Fruit fly (Drosophila melanogaster) whole organism, wandering third instar larva: Measurements from ENCODE around the gene CCT2.

ENCODE experiments used
- Abd-B ChIP-seq: fragments of >200 bp; optimal IDR thresholded peaks from 2 replicates; lab custom pipeline; 2017; ENCODE audit warnings: missing biosample characterization, missing genetic modification characterization
- CG32264 ChIP-seq: fragments of 200-800 bp; sonication (Bioruptor generic); optimal IDR thresholded peaks from 2 replicates; lab custom pipeline; 2016; ENCODE audit warnings: missing biosample characterization, missing genetic modification characterization
- CG9705 ChIP-seq: fragments of 200-800 bp; sonication (Bioruptor generic); optimal IDR thresholded peaks from 2 replicates; lab custom pipeline; 2018; ENCODE audit warnings: missing biosample characterization, mild to moderate bottlenecking, missing genetic modification characterization
- CrebA ChIP-seq: fragments of 200-800 bp; sonication (Bioruptor generic); optimal IDR thresholded peaks from 2 replicates; lab custom pipeline; 2016; ENCODE audit warnings: missing biosample characterization, mild to moderate bottlenecking, missing genetic modification characterization, borderline replicate concordance
- Dfd ChIP-seq: fragments of >200 bp; optimal IDR thresholded peaks from 2 replicates; lab custom pipeline; 2017; ENCODE audit warnings: missing biosample characterization, missing genetic modification characterization
- Dif ChIP-seq: fragments of 200-275, 200-300 bp; sonication (Bioruptor generic); optimal IDR thresholded peaks from 2 replicates; lab custom pipeline; 2018; ENCODE audit warnings: missing biosample characterization, missing genetic modification characterization; ENCODE audit not compliant: partially characterized antibody
- GATAd ChIP-seq: sonication (Bioruptor generic); optimal IDR thresholded peaks from 2 replicates; lab custom pipeline; 2016; ENCODE audit warnings: missing biosample characterization, missing genetic modification characterization
- HLH106 ChIP-seq: fragments of 200-800 bp; optimal IDR thresholded peaks from 3 replicates; lab custom pipeline; 2019; ENCODE audit warnings: missing biosample characterization, mild to moderate bottlenecking, missing genetic modification characterization, moderate library complexity
- Hnf4 ChIP-seq: fragments of 200-800 bp; sonication (Bioruptor generic); optimal IDR thresholded peaks from 2 replicates; lab custom pipeline; 2016; ENCODE audit warnings: missing biosample characterization, mild to moderate bottlenecking, missing genetic modification characterization
- Hr78 ChIP-seq: fragments of >200 bp; optimal IDR thresholded peaks from 2 replicates; lab custom pipeline; 2017; ENCODE audit warnings: missing biosample characterization, missing genetic modification characterization
- Hr83 ChIP-seq: fragments of 200-300 bp; sonication (Bioruptor generic); optimal IDR thresholded peaks from 2 replicates; lab custom pipeline; 2016; ENCODE audit warnings: missing biosample characterization, mild to moderate bottlenecking, missing genetic modification characterization, moderate library complexity; ENCODE audit not compliant: poor library complexity, severe bottlenecking
- Jra ChIP-seq: sonication (Bioruptor generic); optimal IDR thresholded peaks from 2 replicates; lab custom pipeline; 2016; ENCODE audit warnings: missing biosample characterization, missing genetic modification characterization
- Mio ChIP-seq: sonication (Bioruptor generic); optimal IDR thresholded peaks from 2 replicates; lab custom pipeline; 2016; ENCODE audit warnings: missing biosample characterization, missing genetic modification characterization
- Myc ChIP-seq: fragments of >200 bp; optimal IDR thresholded peaks from 2 replicates; lab custom pipeline; 2017
- N ChIP-seq: fragments of >200 bp; optimal IDR thresholded peaks from 2 replicates; lab custom pipeline; 2018; ENCODE audit warnings: missing biosample characterization, missing external identifiers, missing genetic modification characterization
- OdsH ChIP-seq: fragments of 200-800 bp; sonication (Bioruptor generic); optimal IDR thresholded peaks from 2 replicates; lab custom pipeline; 2016; ENCODE audit warnings: missing biosample characterization, mild to moderate bottlenecking, missing genetic modification characterization
- Rel ChIP-seq, 2 experiments: fragments of 200-800 bp; sonication (Bioruptor generic) in 1 of 2; optimal IDR thresholded peaks; 2 replicates in 1 of 2; 3 replicates in 1 of 2; lab custom pipeline; 2016 to 2019; ENCODE audit warnings: mild to moderate bottlenecking in 2 of 2, missing biosample characterization in 2 of 2, missing genetic modification characterization in 2 of 2, moderate library complexity in 1 of 2
- Sp1 ChIP-seq: fragments of 200-800 bp; sonication (Bioruptor generic); optimal IDR thresholded peaks from 3 replicates; lab custom pipeline; 2019; ENCODE audit warnings: missing biosample characterization, mild to moderate bottlenecking, missing genetic modification characterization, moderate library complexity
- Vsx2 ChIP-seq: fragments of 200-300, 225-300 bp; sonication (Bioruptor generic); optimal IDR thresholded peaks from 2 replicates; lab custom pipeline; 2018; ENCODE audit warnings: missing biosample characterization, missing genetic modification characterization; ENCODE audit not compliant: partially characterized antibody
- br ChIP-seq: fragments of 200-800 bp; sonication (Bioruptor generic); optimal IDR thresholded peaks from 2 replicates; lab custom pipeline; 2016; ENCODE audit warnings: missing biosample characterization, missing genetic modification characterization
- brk ChIP-seq: fragments of 200-800 bp; sonication (Bioruptor generic); optimal IDR thresholded peaks from 2 replicates; lab custom pipeline; 2016; ENCODE audit warnings: missing biosample characterization, mild to moderate bottlenecking, missing genetic modification characterization
- dl ChIP-seq, 2 experiments: fragments of 175-275, 200-275 bp in 1 of 2; fragments of 200-275 bp in 1 of 2; sonication (Bioruptor generic); optimal IDR thresholded peaks; lab custom pipeline; 2018; ENCODE audit warnings: mild to moderate bottlenecking in 2 of 2, missing biosample characterization in 2 of 2, missing genetic modification characterization in 2 of 2, moderate library complexity in 2 of 2; ENCODE audit not compliant: partially characterized antibody in 2 of 2, insufficient read depth in 1 of 2
- dmrt93B ChIP-seq: fragments of 200-800 bp; sonication (Bioruptor generic); optimal IDR thresholded peaks from 2 replicates; lab custom pipeline; 2018; ENCODE audit warnings: missing biosample characterization, mild to moderate bottlenecking, missing genetic modification characterization
- dsf ChIP-seq: sonication (Bioruptor generic); optimal IDR thresholded peaks from 2 replicates; lab custom pipeline; 2016; ENCODE audit warnings: missing biosample characterization, missing genetic modification characterization, borderline replicate concordance
- ey ChIP-seq: fragments of 200-800 bp; sonication (Bioruptor generic); optimal IDR thresholded peaks from 2 replicates; lab custom pipeline; 2016; ENCODE audit warnings: missing biosample characterization, missing genetic modification characterization
- foxo ChIP-seq, 2 experiments: fragments of 200-800 bp; sonication (Bioruptor generic); optimal IDR thresholded peaks; 2 replicates in 1 of 2; 3 replicates in 1 of 2; lab custom pipeline; 2016 to 2017; ENCODE audit warnings: missing biosample characterization in 2 of 2, missing genetic modification characterization in 2 of 2
- fru ChIP-seq: fragments of 200-800 bp; sonication (Bioruptor generic); optimal IDR thresholded peaks from 3 replicates; lab custom pipeline; 2016; ENCODE audit warnings: missing biosample characterization, mild to moderate bottlenecking, missing genetic modification characterization
- h ChIP-seq: fragments of 200-800 bp; sonication (Bioruptor generic); optimal IDR thresholded peaks from 3 replicates; lab custom pipeline; 2016; ENCODE audit warnings: missing biosample characterization, mild to moderate bottlenecking, missing genetic modification characterization
- jim ChIP-seq: fragments of 175-275, 200-325 bp; sonication (Bioruptor generic); optimal IDR thresholded peaks from 2 replicates; lab custom pipeline; 2016; ENCODE audit warnings: missing biosample characterization, mild to moderate bottlenecking, missing genetic modification characterization
- lola ChIP-seq: fragments of >200 bp; optimal IDR thresholded peaks from 2 replicates; lab custom pipeline; 2017; ENCODE audit warnings: missing biosample characterization, missing genetic modification characterization
- pan ChIP-seq: fragments of >200 bp; optimal IDR thresholded peaks from 2 replicates; lab custom pipeline; 2017
- psq ChIP-seq: fragments of 200-800 bp; sonication (Bioruptor generic); optimal IDR thresholded peaks from 3 replicates; lab custom pipeline; 2017; ENCODE audit warnings: missing biosample characterization, mild to moderate bottlenecking, missing genetic modification characterization, moderate library complexity
- rgr ChIP-seq: fragments of 200-800 bp; sonication (Bioruptor generic); optimal IDR thresholded peaks from 3 replicates; lab custom pipeline; 2016; ENCODE audit warnings: missing biosample characterization, mild to moderate bottlenecking, missing genetic modification characterization
- sage ChIP-seq: fragments of 200-800 bp; sonication (Bioruptor generic); optimal IDR thresholded peaks from 2 replicates; lab custom pipeline; 2016; ENCODE audit warnings: missing biosample characterization, mild to moderate bottlenecking, missing genetic modification characterization
- sv ChIP-seq: fragments of 200-800 bp; sonication (Bioruptor generic); optimal IDR thresholded peaks from 3 replicates; lab custom pipeline; 2016; ENCODE audit warnings: missing biosample characterization, missing genetic modification characterization
- tai ChIP-seq: sonication (Bioruptor generic); optimal IDR thresholded peaks from 2 replicates; lab custom pipeline; 2016; ENCODE audit warnings: missing biosample characterization, missing genetic modification characterization
- usp ChIP-seq: fragments of >200 bp; optimal IDR thresholded peaks from 2 replicates; lab custom pipeline; 2017; ENCODE audit warnings: missing biosample characterization, missing genetic modification characterization
- woc ChIP-seq: sonication (Bioruptor generic); optimal IDR thresholded peaks from 2 replicates; lab custom pipeline; 2016; ENCODE audit warnings: missing biosample characterization, mild to moderate bottlenecking, missing genetic modification characterization

Gene CCT2

DNA sequence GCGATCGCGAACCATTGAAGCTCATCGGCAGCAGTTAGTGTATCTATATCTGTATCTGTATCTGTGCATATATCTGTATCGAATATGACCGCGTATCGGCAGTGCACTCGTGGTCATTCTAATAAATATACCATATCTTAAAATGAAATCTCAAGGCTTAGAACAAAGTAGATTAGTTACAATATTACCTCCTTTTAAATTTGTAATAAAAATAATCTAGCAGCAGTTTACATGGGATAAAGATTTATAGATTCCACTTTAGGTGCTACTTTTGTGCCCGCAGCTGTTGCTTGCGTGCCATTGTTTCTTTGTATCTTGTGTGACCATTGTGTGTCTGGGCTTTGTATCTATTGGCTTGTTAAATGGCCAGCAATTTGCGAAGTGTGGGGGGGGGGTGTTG lies 29.2 kb upstream of the CCT2 start:
- TF ChIP-seq ey (peak; percentile 76), Myc (lab: Kevin White, UChicago) (no peak), Dif (no peak), dl (GFP tag; optimal IDR thresholded peaks at IDR 0.05; lab: Kevin White, UChicago; ENCODE audit: insufficient read depth in 1 of 2, partially characterized antibody in 2 of 2) (no peak), br (peak; percentile 64), Hr78 (GFP tag; lab: Kevin White, UChicago) (no peak), OdsH (GFP tag; lab: Kevin White, UChicago) (peak; percentile 76), Jra (peak; percentile 23), sv (peak; percentile 9), sage (GFP tag; lab: Kevin White, UChicago) (peak; percentile 68), Rel (GFP tag; optimal IDR thresholded peaks at IDR 0.05; lab: Kevin White, UChicago) (no peak), Rel (tag; optimal IDR thresholded peaks at IDR 0.05; lab: Kevin White, UChicago) (no peak), CG32264 (GFP tag; lab: Kevin White, UChicago) (peak; percentile 15), Mio (GFP tag; lab: Kevin White, UChicago) (no peak), Sp1 (GFP tag; lab: Kevin White, UChicago) (peak; percentile 45), Dfd (GFP tag; lab: Kevin White, UChicago) (no peak), h (peak; percentile 80), HLH106 (tag; lab: Kevin White, UChicago) (peak; percentile 56), usp (no peak), psq (GFP tag; lab: Kevin White, UChicago) (peak; percentile 63), fru (GFP tag; lab: Kevin White, UChicago) (peak; percentile 68), brk (GFP tag; lab: Kevin White, UChicago) (no peak), tai (GFP tag; lab: Kevin White, UChicago) (no peak), dmrt93B (GFP tag; lab: Kevin White, UChicago) (peak; percentile 71), woc (GFP tag; lab: Kevin White, UChicago) (peak; percentile 5), Hnf4 (GFP tag; lab: Kevin White, UChicago) (no peak), rgr (GFP tag; lab: Kevin White, UChicago) (peak; percentile 76), foxo (GFP tag; optimal IDR thresholded peaks at IDR 0.05; lab: Kevin White, UChicago) (peak in 1 of 2 experiments; percentile 68), dsf (GFP tag; lab: Kevin White, UChicago) (no peak), jim (GFP tag; lab: Kevin White, UChicago) (no peak), Abd-B (GFP tag; lab: Kevin White, UChicago) (no peak)

DNA sequence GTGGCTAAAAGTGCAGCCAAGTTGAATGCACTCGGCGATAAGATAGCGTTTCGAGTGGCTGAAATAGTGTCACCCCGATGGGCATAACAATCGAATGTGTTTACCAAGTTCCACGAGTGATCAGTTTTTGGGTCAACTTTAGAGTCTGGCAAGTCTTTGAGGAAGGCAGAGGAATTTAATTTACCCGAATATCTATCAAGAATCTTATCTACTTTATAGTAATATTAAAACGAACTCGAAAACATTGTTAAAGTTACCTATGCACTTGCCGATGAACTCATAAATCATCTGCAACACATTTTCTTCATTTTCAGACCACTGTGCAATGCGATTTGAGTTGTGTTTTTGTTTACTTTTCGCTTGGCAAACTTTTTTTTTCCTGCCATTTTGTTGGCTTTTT lies 28.0 kb upstream of the CCT2 start:
- TF ChIP-seq rgr (GFP tag; lab: Kevin White, UChicago) (no peak), ey (peak; percentile 4), usp (no peak), Hnf4 (GFP tag; lab: Kevin White, UChicago) (no peak), Dfd (GFP tag; lab: Kevin White, UChicago) (no peak), Jra (no peak), jim (GFP tag; lab: Kevin White, UChicago) (no peak), lola (no peak), Abd-B (GFP tag; lab: Kevin White, UChicago) (no peak), HLH106 (tag; lab: Kevin White, UChicago) (no peak), brk (GFP tag; lab: Kevin White, UChicago) (no peak), fru (GFP tag; lab: Kevin White, UChicago) (peak; percentile 27), dmrt93B (GFP tag; lab: Kevin White, UChicago) (no peak), OdsH (GFP tag; lab: Kevin White, UChicago) (no peak), CrebA (GFP tag; lab: Kevin White, UChicago) (no peak), tai (GFP tag; lab: Kevin White, UChicago) (no peak), pan (no peak), h (peak; percentile 23), Rel (GFP tag; optimal IDR thresholded peaks at IDR 0.05; lab: Kevin White, UChicago) (no peak), Rel (tag; optimal IDR thresholded peaks at IDR 0.05; lab: Kevin White, UChicago) (no peak), CG9705 (no peak), Dif (no peak), Vsx2 (no peak), Hr83 (GFP tag; lab: Kevin White, UChicago) (no peak), foxo (GFP tag; optimal IDR thresholded peaks at IDR 0.05; lab: Kevin White, UChicago) (peak in 1 of 2 experiments; percentile 18), GATAd (GFP tag; lab: Kevin White, UChicago) (no peak), sv (no peak), Hr78 (GFP tag; lab: Kevin White, UChicago) (no peak), Sp1 (GFP tag; lab: Kevin White, UChicago) (no peak), N (no peak), dl (GFP tag; optimal IDR thresholded peaks at IDR 0.05; lab: Kevin White, UChicago; ENCODE audit: insufficient read depth in 1 of 2, partially characterized antibody in 2 of 2) (no peak)
